Fruit fly (Drosophila melanogaster) ovary, adult (tissue): ENCODE results near the gene shams.
A peak's percentile ranks its signal among the peaks of the same experiment; 100 is the strongest.

Experiments used
- CG17801 ChIP-seq: fragments of 200-800 bp; optimal IDR thresholded peaks from 2 replicates; lab custom pipeline; 2019; ENCODE audit warnings: missing biosample characterization, mild to moderate bottlenecking, missing genetic modification characterization, moderate library complexity; ENCODE audit not compliant: partially characterized antibody

shams gene

DNA sequence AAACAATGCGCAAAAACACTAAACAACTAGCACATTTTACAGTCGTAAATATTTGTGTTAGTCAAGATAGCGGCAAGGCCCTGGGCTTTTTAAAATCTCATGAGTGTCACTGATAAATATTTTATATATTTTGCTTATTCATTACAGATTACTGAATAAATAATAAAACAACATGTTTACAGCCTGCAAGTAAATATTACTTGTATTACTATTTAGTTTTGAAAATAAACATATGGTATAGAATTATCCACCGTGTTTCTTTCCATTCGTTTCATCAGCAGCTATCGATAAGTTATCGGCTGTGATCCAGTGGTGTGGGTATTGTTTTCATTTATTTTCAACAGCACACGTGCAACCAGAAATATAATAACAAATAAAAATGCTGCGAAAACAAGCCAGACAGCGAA, at the start of gene shams, which contains the start of gene CG11920:
Gene shams (minus strand): TSS at position 50 of the 407 bp plus-strand sequence.
Gene CG11920 (plus strand): TSS at position 320 of the 407 bp plus-strand sequence.
- TF ChIP-seq CG17801, result peak; percentile 23

dm6 chr3R:25123262-25123661, 48.9 kb upstream of the shams start, which contains the start of gene vig2:
Gene vig2, plus strand, starts transcription at chr3R:25123373.
- TF ChIP-seq CG17801, result peak; percentile 6

dm6 chr3R:25122736-25123211, 48.4 kb upstream of the shams start, which contains the start of the genes CG31510 and TTLL5:
Gene CG31510, minus strand, starts transcription at chr3R:25122920.
Gene TTLL5, minus strand, starts transcription at chr3R:25122920.
- peak; percentile 4 for TF ChIP-seq CG17801

DNA sequence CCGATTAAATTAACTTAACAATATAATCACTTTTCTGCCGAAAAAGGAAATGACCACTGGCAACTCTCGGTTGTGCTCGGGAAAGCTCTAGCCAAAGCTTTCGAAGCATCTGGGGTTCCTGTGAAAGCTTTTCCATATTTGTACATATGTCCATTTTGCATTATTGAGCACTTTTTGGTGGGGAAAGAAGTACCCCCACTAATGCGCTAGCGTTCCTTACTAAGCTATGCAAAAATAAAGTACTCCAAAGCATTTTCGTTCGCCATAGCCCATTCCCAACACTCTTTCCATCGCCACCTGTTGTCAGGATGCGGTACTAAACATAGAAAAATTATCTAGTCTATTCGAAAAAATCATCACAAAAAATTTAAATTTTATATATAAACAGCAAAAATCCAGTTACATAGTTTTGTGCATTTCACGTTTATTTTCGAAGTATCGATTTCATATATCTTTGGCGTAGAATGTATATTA, 38.1 kb upstream of the shams start, which contains the start of gene Nepl16:
Gene Nepl16 (minus strand): TSS at position 51 of the 474 bp plus-strand sequence.
- no peak for TF ChIP-seq CG17801

dm6 chr3R:25108932-25109331, 34.5 kb upstream of the shams start, which contains the start of gene CG34027:
Gene CG34027, minus strand, starts transcription at chr3R:25109032.
- TF ChIP-seq CG17801, result no peak

DNA sequence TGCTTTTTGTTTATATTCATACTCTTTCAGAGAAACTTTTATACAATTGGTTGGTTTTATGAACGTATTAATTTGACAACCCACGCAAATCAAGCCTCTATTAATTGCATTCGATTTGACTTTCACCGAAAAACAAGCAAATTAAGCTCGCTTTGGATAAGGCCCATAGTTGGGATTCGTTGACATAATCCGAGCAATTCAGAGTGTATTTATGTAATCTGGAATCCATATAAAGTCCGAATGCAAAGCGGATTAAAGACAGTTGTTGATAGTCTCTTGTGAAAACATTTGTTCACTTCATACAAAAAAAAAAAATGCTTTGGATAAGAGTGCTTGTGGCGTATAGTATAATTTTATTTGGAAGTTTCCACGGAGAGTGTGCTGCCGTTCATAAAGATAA, 27.8 kb upstream of the shams start, which contains the start of gene CG45095:
Gene CG45095 (plus strand): TSS at position 301 of the 400 bp plus-strand sequence.
- TF ChIP-seq CG17801, result no peak

DNA sequence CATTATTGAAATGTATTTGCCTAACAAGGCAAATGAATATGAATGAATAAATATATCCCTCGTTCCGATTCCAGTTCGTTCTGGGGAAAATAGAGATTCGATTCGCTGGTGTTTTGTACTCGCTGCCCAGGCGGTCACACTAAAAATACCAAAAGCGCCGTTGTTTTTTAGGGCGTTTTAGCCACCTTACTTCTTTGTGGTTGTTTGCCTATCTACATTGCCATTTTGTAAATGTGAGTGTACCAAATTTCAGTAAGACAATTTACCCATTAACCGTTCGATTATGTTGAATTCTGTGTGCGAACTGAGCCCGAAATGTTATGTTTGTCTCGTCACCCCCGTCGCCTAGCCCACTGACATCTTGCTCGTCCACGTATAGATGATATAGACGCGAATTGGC, 23.1 kb upstream of the shams start, which contains the start of the genes CG33095 and CG33096:
Gene CG33095 (plus strand): TSS at position 187 of the 400 bp plus-strand sequence.
Gene CG33096 (plus strand): TSS at position 187 of the 400 bp plus-strand sequence.
- TF ChIP-seq CG17801, result peak; percentile 20

- no peak for TF ChIP-seq CG17801
Measured at dm6 chr3R:25094639-25095038, 20.2 kb upstream of the shams start, which contains the start of gene fd96Cb. Gene fd96Cb, plus strand, starts transcription at chr3R:25095012.

DNA sequence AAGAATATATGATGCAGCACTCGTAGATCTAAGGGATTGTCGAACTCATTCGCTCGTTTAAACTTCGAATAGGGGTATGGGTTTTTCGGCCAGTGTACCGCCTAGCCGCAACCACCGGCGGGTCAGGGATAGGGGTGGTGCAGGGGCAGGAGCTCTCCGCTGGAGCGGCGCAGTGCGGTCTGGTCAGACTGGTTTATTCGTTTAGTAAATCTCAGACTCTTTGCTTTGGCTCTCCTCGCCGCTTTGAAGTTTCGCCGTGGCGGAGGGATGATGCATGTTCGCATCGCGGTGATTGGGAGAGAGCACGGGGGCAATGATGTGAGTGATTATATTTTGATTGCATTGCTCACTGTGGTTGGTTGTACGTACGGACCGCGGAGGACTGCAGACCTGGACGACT, 7.9 kb upstream of the shams start, which contains the start of gene fd96Ca:
Gene fd96Ca (plus strand): TSS at position 337 of the 400 bp plus-strand sequence.
- no peak for TF ChIP-seq CG17801

- no peak for TF ChIP-seq CG17801
Measured at dm6 chr3R:25080446-25080845, 6.0 kb upstream of the shams start.

DNA sequence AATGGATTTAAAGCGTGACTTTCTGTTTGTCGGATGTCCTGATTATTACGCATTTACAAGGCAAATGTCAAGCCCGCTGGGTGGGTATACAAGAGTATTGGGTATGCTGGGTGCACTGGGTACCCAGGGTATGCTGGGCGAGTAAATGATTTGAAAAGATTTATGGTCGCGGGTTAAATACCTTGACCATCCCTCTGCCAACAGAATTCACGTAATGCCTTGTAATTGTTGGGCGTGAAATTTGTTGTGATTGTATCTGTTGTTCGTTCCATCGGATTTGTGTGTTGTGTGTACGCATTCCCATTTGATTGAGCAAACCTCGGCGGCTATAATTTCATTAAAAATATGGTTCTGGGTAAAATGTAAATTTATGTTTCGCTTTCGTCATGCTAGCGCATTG, 4.3 kb upstream of the shams start:
- TF ChIP-seq CG17801, result no peak

DNA sequence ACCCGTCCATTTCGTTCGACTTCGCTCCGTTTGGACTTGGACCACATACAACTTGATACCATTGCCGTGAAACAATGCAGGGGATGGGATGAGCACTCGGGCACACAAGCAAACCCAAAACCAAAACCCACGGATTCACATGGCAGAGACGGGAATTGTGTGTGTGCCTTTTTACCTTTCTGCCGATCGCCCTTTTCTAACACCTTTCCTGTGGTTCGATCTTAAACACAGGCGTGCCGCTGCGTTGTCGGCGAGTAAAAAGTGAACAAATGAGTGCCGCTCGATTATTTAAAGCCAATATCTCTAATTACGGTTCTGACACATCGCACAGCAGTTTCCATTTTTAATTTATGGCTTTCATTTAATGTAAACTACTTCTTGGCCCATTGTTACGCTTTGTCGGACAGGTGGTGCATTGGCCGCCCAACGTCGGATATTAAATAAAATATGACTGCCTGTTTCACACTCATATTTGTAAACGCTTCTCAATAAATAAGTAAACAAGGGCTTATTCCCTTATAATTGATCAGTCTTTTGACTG, 2.9 kb upstream of the shams start:
- no peak for TF ChIP-seq CG17801

DNA sequence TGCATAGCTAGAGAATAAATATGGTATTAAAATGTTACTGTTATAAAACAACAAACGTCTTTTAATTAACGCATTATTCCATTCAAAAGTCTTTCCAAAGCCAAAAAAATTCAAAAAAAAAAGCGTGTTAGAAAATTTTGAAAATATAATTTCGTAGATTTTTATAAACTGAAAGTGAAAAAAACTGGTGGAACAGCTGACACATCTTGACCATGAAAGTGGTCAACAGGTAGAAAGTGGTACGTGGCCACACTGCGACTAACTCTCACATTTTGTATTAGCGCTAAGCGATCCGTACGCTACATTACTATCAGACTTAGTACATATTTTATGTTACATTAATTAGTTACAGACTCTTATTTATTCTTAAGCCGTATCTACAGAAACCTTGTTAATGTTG, 3.5 kb downstream of the shams start, which contains the start of gene CG11836:
Gene CG11836 (plus strand): TSS at position 256 of the 400 bp plus-strand sequence.
- TF ChIP-seq CG17801, result no peak

- TF ChIP-seq CG17801, result peak; percentile 77
Measured at dm6 chr3R:25069569-25069968, 4.8 kb downstream of the shams start, which contains the start of the genes Stt3B and CG11839. Gene Stt3B, minus strand, starts transcription at chr3R:25069637. Gene CG11839, plus strand, starts transcription at chr3R:25069927.

- no peak for TF ChIP-seq CG17801
Measured at dm6 chr3R:25066856-25067255, 7.6 kb downstream of the shams start.

DNA sequence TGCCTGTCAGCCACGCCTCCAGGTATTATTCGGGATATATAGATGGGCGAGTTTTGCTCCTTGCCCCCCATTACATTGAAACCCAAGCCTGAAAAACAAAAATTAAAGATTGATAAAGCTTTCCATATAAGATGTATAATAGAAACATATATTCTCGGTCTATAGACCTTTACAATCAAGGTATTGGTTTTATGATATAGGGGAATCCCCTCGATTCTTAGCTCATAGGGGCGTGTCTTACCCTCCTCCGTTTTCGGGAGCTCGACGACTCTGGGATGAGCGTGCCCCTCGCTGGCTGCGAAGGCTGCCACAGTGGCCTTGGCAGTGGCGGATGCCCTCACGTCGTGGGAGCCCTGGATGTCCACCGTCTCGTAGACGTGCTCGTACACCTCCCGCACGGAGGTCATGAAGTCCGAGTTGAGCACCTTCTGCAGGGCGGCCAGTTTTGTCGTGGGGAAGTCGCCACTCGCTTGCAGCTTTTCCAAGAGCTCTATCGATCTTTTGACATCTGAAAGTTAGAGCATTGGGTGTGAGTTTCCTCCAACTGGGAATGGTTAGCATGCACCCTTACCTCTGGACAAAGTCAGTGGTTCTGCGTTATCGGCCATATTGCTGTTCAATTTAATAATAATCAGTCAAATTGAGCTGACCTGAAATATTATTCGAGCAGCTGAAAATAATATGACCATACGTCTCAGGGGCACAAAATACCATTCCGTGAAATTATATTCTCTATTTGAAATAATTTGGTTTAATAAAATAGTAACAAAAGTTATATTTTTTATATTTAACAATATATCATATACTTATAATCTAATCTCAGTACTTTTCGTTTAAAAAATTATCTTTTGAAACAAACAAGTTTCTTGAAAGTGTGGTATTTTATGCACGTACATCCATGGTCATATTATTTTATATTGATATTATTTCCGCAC, 9.2 kb downstream of the shams start, which contains the start of the genes veli and PQBP1:
Gene veli (minus strand): TSS at position 685 of the 935 bp plus-strand sequence.
Gene PQBP1 (plus strand): TSS at position 885 of the 935 bp plus-strand sequence.
- peak; percentile 39 for TF ChIP-seq CG17801
